Worm (Caenorhabditis elegans) whole organism, young adult: ENCODE results near the gene pnc-1.

Experiments used
- B0019.2 ChIP-seq: fragments of 200-800 bp; sonication (Bioruptor generic); conservative IDR thresholded peaks from 2 replicates; pipeline ENCODE4 v1.3.6; 2022; ENCODE audit warnings: missing genetic modification reagents, missing genetic modification characterization, missing compliant biosample characterization
- C06A6.2 ChIP-seq: fragments of 200-800 bp; sonication (Bioruptor generic); conservative IDR thresholded peaks from 2 replicates; pipeline ENCODE4 v1.3.6; 2022; ENCODE audit warnings: missing genetic modification characterization, missing compliant biosample characterization
- C17E4.6 ChIP-seq: fragments of 200-800 bp; sonication (Bioruptor generic); IDR thresholded peaks from 2 replicates; pipeline ENCODE4 v1.3.6; 2022; ENCODE audit warnings: missing genetic modification reagents, missing genetic modification characterization, missing compliant biosample characterization
- F10E7.11 ChIP-seq: sonication (generic microtip); optimal IDR thresholded peaks from 2 replicates; lab custom pipeline; 2017; ENCODE audit warnings: mild to moderate bottlenecking, missing genetic modification characterization, moderate library complexity, missing compliant biosample characterization
- F37B4.10 ChIP-seq: fragments of 200-800 bp; sonication (Bioruptor generic); IDR thresholded peaks from 2 replicates; pipeline ENCODE4 v1.3.6; 2022; ENCODE audit warnings: missing genetic modification characterization, missing compliant biosample characterization
- Y56A3A.18 ChIP-seq: fragments of 200-800 bp; sonication (Bioruptor generic); IDR thresholded peaks from 2 replicates; pipeline ENCODE4 v1.3.6; 2022; ENCODE audit warnings: missing genetic modification reagents, missing genetic modification characterization, missing compliant biosample characterization
- ZK185.1 ChIP-seq: sonication (generic microtip); optimal IDR thresholded peaks from 2 replicates; lab custom pipeline; 2016; ENCODE audit warnings: mild to moderate bottlenecking, missing genetic modification characterization, missing compliant biosample characterization; ENCODE audit not compliant: poor library complexity, severe bottlenecking
- bed-2 ChIP-seq: fragments of 200-800 bp; sonication (Bioruptor generic); IDR thresholded peaks from 2 replicates; pipeline ENCODE4 v1.3.6; 2022; ENCODE audit warnings: missing genetic modification reagents, missing genetic modification characterization, missing compliant biosample characterization
- ceh-100 ChIP-seq: fragments of 200-800 bp; sonication (Bioruptor generic); IDR thresholded peaks from 2 replicates; pipeline ENCODE4 v1.3.6; 2022; ENCODE audit warnings: missing genetic modification reagents, missing genetic modification characterization, missing compliant biosample characterization
- ceh-40 ChIP-seq: fragments of 200-800 bp; sonication (Bioruptor generic); IDR thresholded peaks from 2 replicates; pipeline ENCODE4 v1.3.6; 2022; ENCODE audit warnings: missing genetic modification characterization, missing compliant biosample characterization
- egl-18 ChIP-seq: fragments of 200-800 bp; sonication (Bioruptor generic); IDR thresholded peaks from 2 replicates; pipeline ENCODE4 v1.3.6; 2022; ENCODE audit warnings: missing genetic modification reagents, missing genetic modification characterization, missing compliant biosample characterization
- egrh-3 ChIP-seq: fragments of 200-800 bp; sonication (Bioruptor generic); IDR thresholded peaks from 2 replicates; pipeline ENCODE4 v1.3.6; 2022; ENCODE audit warnings: missing genetic modification reagents, missing genetic modification characterization, missing compliant biosample characterization
- ekl-4 ChIP-seq: fragments of 200-800 bp; sonication (Bioruptor generic); IDR thresholded peaks from 2 replicates; pipeline ENCODE4 v1.3.6; 2022; ENCODE audit warnings: missing genetic modification reagents, missing genetic modification characterization, missing compliant biosample characterization
- gei-17 ChIP-seq: fragments of 200-800 bp; sonication (Bioruptor generic); optimal IDR thresholded peaks from 2 replicates; lab custom pipeline; 2018; ENCODE audit warnings: mild to moderate bottlenecking, missing genetic modification characterization, missing compliant biosample characterization
- hlh-26 ChIP-seq: fragments of 200-800 bp; sonication (Bioruptor generic); conservative IDR thresholded peaks from 2 replicates; pipeline ENCODE4 v1.3.6; 2022; ENCODE audit warnings: missing genetic modification reagents, missing genetic modification characterization, missing compliant biosample characterization
- hmg-20 ChIP-seq: fragments of 200-800 bp; sonication (Bioruptor generic); IDR thresholded peaks from 2 replicates; pipeline ENCODE4 v1.3.6; 2022; ENCODE audit warnings: missing genetic modification reagents, missing genetic modification characterization, missing compliant biosample characterization
- hrde-1 ChIP-seq: sonication (generic microtip); optimal IDR thresholded peaks from 2 replicates; lab custom pipeline; 2016; ENCODE audit warnings: missing genetic modification characterization, mild to moderate bottlenecking, missing compliant biosample characterization, moderate library complexity, missing genotype, missing genetic modification reagents, borderline replicate concordance
- hsf-1 ChIP-seq: fragments of 200-800 bp; sonication (Bioruptor generic); IDR thresholded peaks from 2 replicates; pipeline ENCODE4 v1.3.6; 2022; ENCODE audit warnings: missing genetic modification reagents, missing genetic modification characterization, missing compliant biosample characterization
- let-526 ChIP-seq: fragments of 200-800 bp; sonication (Bioruptor generic); IDR thresholded peaks from 2 replicates; pipeline ENCODE4 v1.3.6; 2022; ENCODE audit warnings: missing genetic modification reagents, missing genetic modification characterization, missing compliant biosample characterization
- lin-35 ChIP-seq, 3 experiments: fragments of 150-350 bp in 2 of 3; sonication (generic microtip) in 1 of 3; optimal IDR thresholded peaks; 2 replicates each; lab custom pipeline; 2014 to 2018; ENCODE audit warnings: missing biosample characterization in 3 of 3, missing genetic modification characterization in 3 of 3, missing genetic modification reagents in 3 of 3
- lsy-27 ChIP-seq: sonication (generic microtip); optimal IDR thresholded peaks from 2 replicates; lab custom pipeline; 2017; ENCODE audit warnings: missing genetic modification characterization, mild to moderate bottlenecking, missing compliant biosample characterization, antibody characterized with exemption, missing genotype, borderline replicate concordance; ENCODE audit not compliant: insufficient read depth
- madf-10 ChIP-seq: sonication (generic microtip); optimal IDR thresholded peaks from 2 replicates; lab custom pipeline; 2016; ENCODE audit warnings: mild to moderate bottlenecking, missing genetic modification characterization, missing compliant biosample characterization
- madf-3 ChIP-seq: fragments of 200-800 bp; sonication (Bioruptor generic); IDR thresholded peaks from 2 replicates; pipeline ENCODE4 v1.3.6; 2022; ENCODE audit warnings: missing genetic modification reagents, missing genetic modification characterization, missing compliant biosample characterization
- mcd-1 ChIP-seq: fragments of 200-800 bp; sonication (Bioruptor generic); IDR thresholded peaks from 2 replicates; pipeline ENCODE4 v1.3.6; 2022; ENCODE audit warnings: missing genetic modification reagents, missing genetic modification characterization, missing compliant biosample characterization
- nfya-1 ChIP-seq: sonication (generic microtip); optimal IDR thresholded peaks from 2 replicates; lab custom pipeline; 2017; ENCODE audit warnings: antibody characterized with exemption, missing compliant biosample characterization, missing genetic modification characterization, borderline replicate concordance; ENCODE audit not compliant: insufficient read depth
- nfya-2 ChIP-seq: fragments of 200-800 bp; sonication (Bioruptor generic); IDR thresholded peaks from 2 replicates; pipeline ENCODE4 v1.3.6; 2022; ENCODE audit warnings: missing genetic modification reagents, missing genetic modification characterization, missing compliant biosample characterization
- nhr-120 ChIP-seq: fragments of 200-800 bp; sonication (Bioruptor generic); IDR thresholded peaks from 2 replicates; pipeline ENCODE4 v1.3.6; 2022; ENCODE audit warnings: missing genetic modification characterization, missing compliant biosample characterization
- nhr-179 ChIP-seq: sonication (generic microtip); optimal IDR thresholded peaks from 2 replicates; lab custom pipeline; 2016; ENCODE audit warnings: mild to moderate bottlenecking, missing genetic modification characterization, missing compliant biosample characterization
- nhr-27 ChIP-seq: fragments of 200-800 bp; sonication (Bioruptor generic); optimal IDR thresholded peaks from 2 replicates; lab custom pipeline; 2018; ENCODE audit warnings: mild to moderate bottlenecking, missing genetic modification characterization, moderate library complexity, missing compliant biosample characterization
- nhr-90 ChIP-seq: sonication (generic microtip); optimal IDR thresholded peaks from 2 replicates; lab custom pipeline; 2016; ENCODE audit warnings: missing genotype, mild to moderate bottlenecking, missing genetic modification characterization, missing compliant biosample characterization
- pbrm-1 ChIP-seq: fragments of 200-800 bp; sonication (Bioruptor generic); IDR thresholded peaks from 2 replicates; pipeline ENCODE4 v1.3.6; 2022; ENCODE audit warnings: missing genetic modification reagents, missing genetic modification characterization, missing compliant biosample characterization
- rcor-1 ChIP-seq: fragments of 200-800 bp; sonication (Bioruptor generic); IDR thresholded peaks from 2 replicates; pipeline ENCODE4 v1.3.6; 2022; ENCODE audit warnings: missing genetic modification reagents, missing genetic modification characterization, missing compliant biosample characterization
- repo-1 ChIP-seq: sonication (generic microtip); optimal IDR thresholded peaks from 2 replicates; lab custom pipeline; 2017; ENCODE audit warnings: mild to moderate bottlenecking, missing genetic modification characterization, missing compliant biosample characterization
- sdz-38 ChIP-seq: sonication (generic microtip); optimal IDR thresholded peaks from 2 replicates; lab custom pipeline; 2016; ENCODE audit warnings: missing genotype, missing genetic modification characterization, missing compliant biosample characterization
- snpc-1.1 ChIP-seq: sonication (generic microtip); optimal IDR thresholded peaks from 2 replicates; lab custom pipeline; 2017; ENCODE audit warnings: missing genetic modification characterization, mild to moderate bottlenecking, missing compliant biosample characterization, antibody characterized with exemption, moderate library complexity, missing genotype, missing genetic modification reagents; ENCODE audit not compliant: insufficient read depth
- snpc-4 ChIP-seq, 5 experiments: fragments of 150-350 bp in 1 of 5; sonication (generic microtip) in 4 of 5; optimal IDR thresholded peaks; 2 replicates each; lab custom pipeline; 2014 to 2018; ENCODE audit warnings: missing genetic modification characterization in 5 of 5, missing biosample characterization in 3 of 5, antibody characterized with exemption in 2 of 5, mild to moderate bottlenecking in 2 of 5, missing compliant biosample characterization in 2 of 5, missing genotype in 2 of 5, moderate library complexity in 2 of 5, missing genetic modification reagents in 1 of 5
- tbx-9 ChIP-seq: sonication (generic microtip); optimal IDR thresholded peaks from 2 replicates; lab custom pipeline; 2016; ENCODE audit warnings: borderline replicate concordance, missing genetic modification characterization, inconsistent platforms, missing compliant biosample characterization
- zfh-2 ChIP-seq: fragments of 200-800 bp; sonication (Bioruptor generic); conservative IDR thresholded peaks from 2 replicates; pipeline ENCODE4 v1.3.6; 2022; ENCODE audit warnings: missing genetic modification reagents, missing genetic modification characterization, missing compliant biosample characterization
- ztf-18 ChIP-seq: sonication (generic microtip); optimal IDR thresholded peaks from 2 replicates; lab custom pipeline; 2016; ENCODE audit warnings: missing genotype, mild to moderate bottlenecking, missing genetic modification characterization, missing compliant biosample characterization
- ztf-22 ChIP-seq: fragments of 200-800 bp; sonication (Bioruptor generic); optimal IDR thresholded peaks from 2 replicates; lab custom pipeline; 2018; ENCODE audit warnings: mild to moderate bottlenecking, missing genetic modification characterization, moderate library complexity, missing compliant biosample characterization
- ztf-25 ChIP-seq: fragments of 200-800 bp; sonication (Bioruptor generic); IDR thresholded peaks from 2 replicates; pipeline ENCODE4 v1.3.6; 2022; ENCODE audit warnings: missing genetic modification reagents, missing genetic modification characterization, missing compliant biosample characterization

pnc-1 gene

DNA sequence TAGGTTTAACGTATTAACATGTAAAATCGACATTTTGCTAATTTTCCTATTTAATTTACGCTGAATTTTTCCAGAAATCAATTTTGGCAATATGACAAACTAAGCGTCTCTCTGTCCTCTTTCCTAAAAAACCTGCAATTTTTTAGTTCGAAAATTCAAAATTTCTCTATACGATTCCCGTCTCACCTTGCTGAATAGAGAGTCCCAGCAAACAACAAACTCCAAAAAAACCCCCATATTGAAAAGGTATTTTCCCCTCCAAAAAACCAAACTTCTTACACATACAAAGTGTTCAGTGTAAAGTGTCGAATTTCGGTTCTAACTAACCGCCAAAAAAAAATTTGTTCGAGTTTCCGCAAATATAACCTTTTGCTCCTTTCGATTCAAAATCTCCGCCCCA lies at the start of gene pnc-1:
pnc-1 (plus strand) TSS at position 301 of the 400 bp plus-strand sequence.
- TF ChIP-seq Y56A3A.18 (GFP tag; lab: Robert Waterston, UW), result 0 out of 2 replicates have a peak, but pooled peaks have one; percentile 24
- no peak for TF ChIP-seq ceh-100 (GFP tag; lab: Robert Waterston, UW)

DNA sequence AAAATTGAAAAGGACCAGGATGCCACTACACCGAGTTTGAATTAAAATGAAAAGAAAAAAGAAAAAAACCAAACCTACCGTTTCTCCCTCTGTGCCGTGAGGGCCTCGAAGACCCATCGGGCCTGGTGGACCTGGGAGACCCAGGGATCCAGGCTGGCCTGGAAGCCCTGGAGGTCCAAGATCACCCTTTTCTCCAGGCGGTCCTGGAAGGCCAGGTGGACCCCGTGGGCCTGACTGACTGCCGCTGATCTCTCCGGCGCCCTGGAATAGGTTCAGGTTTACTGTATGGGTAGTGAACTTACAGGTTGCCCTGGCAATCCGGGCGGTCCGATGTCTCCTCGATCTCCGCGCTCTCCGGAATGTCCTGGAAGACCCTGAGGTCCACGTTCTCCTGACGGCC lies 44.6 kb upstream of the pnc-1 start:
- TF ChIP-seq zfh-2 (peak; percentile 80), hsf-1 (no peak), repo-1 (tag; lab: Kevin White, UChicago) (no peak), madf-3 (GFP tag; lab: Robert Waterston, UW) (no peak), B0019.2 (GFP tag; lab: Robert Waterston, UW) (no peak), let-526 (GFP tag; lab: Robert Waterston, UW) (no peak), egrh-3 (GFP tag; lab: Robert Waterston, UW) (peak; percentile 86), ztf-18 (tag; lab: Kevin White, UChicago) (no peak)
- TF ChIP-seq, all 124 proteins: peak for 2

DNA sequence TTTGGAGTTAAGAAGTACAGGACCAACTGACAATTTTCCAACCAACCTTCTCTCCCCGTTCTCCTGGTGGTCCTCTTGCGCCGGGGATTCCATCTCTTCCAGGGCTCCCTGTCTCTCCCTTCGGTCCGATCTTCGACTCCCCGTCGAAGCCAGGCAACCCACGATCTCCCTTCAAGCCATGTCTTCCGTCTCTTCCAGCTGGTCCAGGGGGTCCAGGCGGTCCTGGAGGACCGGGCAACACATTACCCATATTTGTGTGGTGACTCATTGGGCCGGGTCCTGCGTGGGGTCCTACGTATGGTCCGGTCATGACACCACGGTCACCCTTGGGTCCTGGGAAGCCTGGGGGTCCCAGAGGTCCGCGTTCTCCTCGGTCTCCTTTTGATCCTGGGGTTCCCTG lies 43.3 kb upstream of the pnc-1 start:
- TF ChIP-seq C06A6.2 (GFP tag; lab: Robert Waterston, UW) (no peak), zfh-2 (peak; percentile 74), egrh-3 (GFP tag; lab: Robert Waterston, UW) (peak; percentile 74; the same call in 1 of the 2 replicates), ceh-40 (GFP tag; lab: Robert Waterston, UW) (no peak), ztf-25 (GFP tag; lab: Robert Waterston, UW) (no peak), tbx-9 (tag; lab: Kevin White, UChicago) (no peak), ekl-4 (GFP tag; lab: Robert Waterston, UW) (no peak), bed-2 (GFP tag; lab: Robert Waterston, UW) (no peak)

DNA sequence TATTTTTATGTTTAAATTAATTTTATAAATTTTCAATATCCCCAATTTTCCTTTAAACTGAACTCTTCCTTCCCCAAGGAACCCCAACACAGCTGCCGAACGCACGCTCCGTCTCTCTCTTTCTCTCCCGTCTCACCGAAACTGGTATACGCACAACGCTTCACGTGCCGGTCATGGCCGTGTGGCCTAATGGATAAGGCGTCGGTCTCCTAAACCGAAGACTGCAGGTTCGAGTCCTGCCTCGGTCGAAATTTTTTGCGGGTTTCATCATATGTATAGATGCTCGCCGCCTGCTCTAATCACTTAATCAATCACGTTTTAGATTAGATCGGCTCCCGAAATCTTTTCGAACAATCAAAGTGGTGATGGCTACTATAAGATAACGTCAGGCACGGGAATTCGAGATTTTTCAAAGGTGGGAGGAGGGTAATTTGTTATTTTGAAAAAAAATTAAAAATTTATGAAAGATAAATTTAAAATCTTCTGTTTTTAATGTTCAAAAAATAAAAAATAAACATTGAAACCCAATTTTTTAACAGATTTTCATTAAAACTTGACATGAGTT lies 40.4 kb upstream of the pnc-1 start:
- TF ChIP-seq lin-35 (GFP tag; optimal IDR thresholded peaks at IDR 0.05; lab: Kevin White, UChicago) (peak in 1 of 3 experiments; percentile 11), zfh-2 (peak; percentile 71), nhr-90 (peak; percentile 74), rcor-1 (GFP tag; lab: Robert Waterston, UW) (no peak), F37B4.10 (GFP tag; lab: Robert Waterston, UW) (0 out of 2 replicates have a peak, but pooled peaks have one; percentile 78), sdz-38 (no peak), nfya-2 (GFP tag; lab: Robert Waterston, UW) (no peak), lsy-27 (peak; percentile 30), pbrm-1 (GFP tag; lab: Robert Waterston, UW) (peak; percentile 54; the same call in 1 of the 2 replicates), mcd-1 (GFP tag; lab: Robert Waterston, UW) (peak; percentile 71), nhr-120 (GFP tag; lab: Robert Waterston, UW) (0 out of 2 replicates have a peak, but pooled peaks have one; percentile 4), hlh-26 (GFP tag; lab: Robert Waterston, UW) (no peak), ztf-22 (GFP tag; lab: Kevin White, UChicago) (no peak), madf-10 (tag; lab: Kevin White, UChicago) (peak; percentile 76), snpc-1.1 (tag; lab: Kevin White, UChicago) (no peak), hmg-20 (no peak), nhr-179 (tag; lab: Kevin White, UChicago) (no peak), snpc-4 (GFP tag; optimal IDR thresholded peaks at IDR 0.05; lab: Kevin White, UChicago) (peak; percentile 28), snpc-4 (tag; optimal IDR thresholded peaks at IDR 0.05; lab: Kevin White, UChicago) (peak in 1 of 4 experiments; percentile 58), hrde-1 (tag; lab: Kevin White, UChicago) (peak; percentile 0), egl-18 (no peak), C17E4.6 (GFP tag; lab: Robert Waterston, UW) (no peak), F10E7.11 (tag; lab: Kevin White, UChicago) (peak; percentile 58), nfya-1 (tag; lab: Kevin White, UChicago) (no peak), ZK185.1 (no peak), nhr-27 (tag; lab: Kevin White, UChicago) (no peak), ztf-25 (GFP tag; lab: Robert Waterston, UW) (peak; percentile 78; the same call in 1 of the 2 replicates), gei-17 (GFP tag; lab: Kevin White, UChicago) (no peak)
